Worm (Caenorhabditis elegans) whole organism, young adult: ENCODE results near the gene fbxb-45.

Experiments
- B0035.1 ChIP-seq: sonication (generic microtip); optimal IDR thresholded peaks from 2 replicates; lab custom pipeline; 2016; ENCODE audit warnings: missing genetic modification characterization, mild to moderate bottlenecking, missing compliant biosample characterization, missing genotype, missing genetic modification reagents
- B0261.1 ChIP-seq: sonication (generic microtip); optimal IDR thresholded peaks from 2 replicates; lab custom pipeline; 2016; ENCODE audit warnings: mild to moderate bottlenecking, missing genetic modification characterization, moderate library complexity, missing compliant biosample characterization
- B0336.3 ChIP-seq: fragments of 200-800 bp; sonication (Bioruptor generic); IDR thresholded peaks from 2 replicates; pipeline ENCODE4 v1.3.6; 2022; ENCODE audit warnings: missing genetic modification characterization, missing compliant biosample characterization
- F52B5.7 ChIP-seq: sonication (generic microtip); optimal IDR thresholded peaks from 2 replicates; lab custom pipeline; 2016; ENCODE audit warnings: mild to moderate bottlenecking, missing genetic modification characterization, missing compliant biosample characterization
- Y79H2A.3 ChIP-seq: fragments of 200-800 bp; sonication (Bioruptor generic); conservative IDR thresholded peaks from 2 replicates; pipeline ENCODE4 v1.3.6; 2022; ENCODE audit warnings: missing genetic modification reagents, missing genetic modification characterization, missing compliant biosample characterization
- Y95B8A.8 ChIP-seq: fragments of 200-800 bp; sonication (Bioruptor generic); IDR thresholded peaks from 2 replicates; pipeline ENCODE4 v1.3.6; 2022; ENCODE audit warnings: missing genetic modification reagents, missing genetic modification characterization, missing compliant biosample characterization
- ama-1 ChIP-seq, 3 experiments: fragments of 150-350 bp in 1 of 3; sonication (generic microtip) in 2 of 3; optimal IDR thresholded peaks; 2 replicates each; lab custom pipeline; 2014 to 2018; ENCODE audit warnings: missing biosample characterization in 2 of 3, missing genetic modification characterization in 2 of 3, missing genetic modification reagents in 2 of 3
- aptf-2 ChIP-seq: fragments of 200-800 bp; sonication (Bioruptor generic); conservative IDR thresholded peaks from 2 replicates; pipeline ENCODE4 v1.3.6; 2022; ENCODE audit warnings: missing genetic modification reagents, missing genetic modification characterization, missing compliant biosample characterization
- atf-7 ChIP-seq: sonication (generic microtip); optimal IDR thresholded peaks from 2 replicates; lab custom pipeline; 2017; ENCODE audit warnings: mild to moderate bottlenecking, missing genetic modification characterization, missing compliant biosample characterization
- ceh-27 ChIP-seq: fragments of 200-800 bp; sonication (Bioruptor generic); optimal IDR thresholded peaks from 2 replicates; lab custom pipeline; 2018; ENCODE audit warnings: mild to moderate bottlenecking, missing genetic modification characterization, moderate library complexity, missing compliant biosample characterization
- ceh-40 ChIP-seq: fragments of 200-800 bp; sonication (Bioruptor generic); IDR thresholded peaks from 2 replicates; pipeline ENCODE4 v1.3.6; 2022; ENCODE audit warnings: missing genetic modification characterization, missing compliant biosample characterization
- ceh-58 ChIP-seq: fragments of 200-800 bp; sonication (Bioruptor generic); IDR thresholded peaks from 2 replicates; pipeline ENCODE4 v1.3.6; 2022; ENCODE audit warnings: missing genetic modification characterization, missing compliant biosample characterization
- dpl-1 ChIP-seq: fragments of 150-350 bp; optimal IDR thresholded peaks from 2 replicates; lab custom pipeline; 2014; ENCODE audit warnings: missing biosample characterization, missing genetic modification reagents, missing genetic modification characterization
- efl-1 ChIP-seq: fragments of 150-350 bp; optimal IDR thresholded peaks from 2 replicates; lab custom pipeline; 2014; ENCODE audit warnings: missing biosample characterization, missing genetic modification reagents, missing genetic modification characterization
- ekl-4 ChIP-seq: fragments of 200-800 bp; sonication (Bioruptor generic); IDR thresholded peaks from 2 replicates; pipeline ENCODE4 v1.3.6; 2022; ENCODE audit warnings: missing genetic modification reagents, missing genetic modification characterization, missing compliant biosample characterization
- hlh-12 ChIP-seq: sonication (generic microtip); optimal IDR thresholded peaks from 2 replicates; lab custom pipeline; 2016; ENCODE audit warnings: missing genetic modification characterization, missing compliant biosample characterization
- hmg-1.2 ChIP-seq: fragments of 200-800 bp; sonication (Bioruptor generic); IDR thresholded peaks from 2 replicates; pipeline ENCODE4 v1.3.6; 2022; ENCODE audit warnings: missing genetic modification reagents, missing genetic modification characterization, missing compliant biosample characterization
- hmg-20 ChIP-seq: fragments of 200-800 bp; sonication (Bioruptor generic); IDR thresholded peaks from 2 replicates; pipeline ENCODE4 v1.3.6; 2022; ENCODE audit warnings: missing genetic modification reagents, missing genetic modification characterization, missing compliant biosample characterization
- lag-1 ChIP-seq: fragments of 200-800 bp; sonication (Bioruptor generic); IDR thresholded peaks from 2 replicates; pipeline ENCODE4 v1.3.6; 2022; ENCODE audit warnings: missing genetic modification reagents, missing genetic modification characterization, missing compliant biosample characterization
- lir-1 ChIP-seq: fragments of 200-800 bp; sonication (Bioruptor generic); conservative IDR thresholded peaks from 2 replicates; pipeline ENCODE4 v1.3.6; 2022; ENCODE audit warnings: missing genetic modification reagents, missing genetic modification characterization, missing compliant biosample characterization
- lsl-1 ChIP-seq: fragments of 200-800 bp; sonication (Bioruptor generic); optimal IDR thresholded peaks from 2 replicates; lab custom pipeline; 2018; ENCODE audit warnings: mild to moderate bottlenecking, missing genetic modification characterization, moderate library complexity, missing compliant biosample characterization
- madf-10 ChIP-seq: sonication (generic microtip); optimal IDR thresholded peaks from 2 replicates; lab custom pipeline; 2016; ENCODE audit warnings: mild to moderate bottlenecking, missing genetic modification characterization, missing compliant biosample characterization
- madf-3 ChIP-seq: fragments of 200-800 bp; sonication (Bioruptor generic); IDR thresholded peaks from 2 replicates; pipeline ENCODE4 v1.3.6; 2022; ENCODE audit warnings: missing genetic modification reagents, missing genetic modification characterization, missing compliant biosample characterization
- madf-6 ChIP-seq: fragments of 200-800 bp; sonication (Bioruptor generic); IDR thresholded peaks from 2 replicates; pipeline ENCODE4 v1.3.6; 2022; ENCODE audit warnings: missing genetic modification reagents, missing genetic modification characterization, missing compliant biosample characterization
- mel-28 ChIP-seq: sonication (generic microtip); optimal IDR thresholded peaks from 2 replicates; lab custom pipeline; 2016; ENCODE audit warnings: borderline replicate concordance, mild to moderate bottlenecking, missing genetic modification characterization, missing compliant biosample characterization
- mes-4 ChIP-seq: sonication (generic microtip); optimal IDR thresholded peaks from 2 replicates; lab custom pipeline; 2016; ENCODE audit warnings: missing genotype, missing genetic modification characterization, missing compliant biosample characterization
- nhr-90 ChIP-seq: sonication (generic microtip); optimal IDR thresholded peaks from 2 replicates; lab custom pipeline; 2016; ENCODE audit warnings: missing genotype, mild to moderate bottlenecking, missing genetic modification characterization, missing compliant biosample characterization
- pbrm-1 ChIP-seq: fragments of 200-800 bp; sonication (Bioruptor generic); IDR thresholded peaks from 2 replicates; pipeline ENCODE4 v1.3.6; 2022; ENCODE audit warnings: missing genetic modification reagents, missing genetic modification characterization, missing compliant biosample characterization
- rpc-1 ChIP-seq, 2 experiments: fragments of 150-350 bp in 1 of 2; sonication (generic microtip) in 1 of 2; optimal IDR thresholded peaks; 2 replicates each; lab custom pipeline; 2014 to 2018; ENCODE audit warnings: missing biosample characterization in 1 of 2, missing genetic modification characterization in 1 of 2, missing genetic modification reagents in 1 of 2, missing genotype in 1 of 2
- snpc-3.4 ChIP-seq: sonication (generic microtip); optimal IDR thresholded peaks from 2 replicates; lab custom pipeline; 2017; ENCODE audit warnings: missing genetic modification characterization, mild to moderate bottlenecking, missing compliant biosample characterization, antibody characterized with exemption, moderate library complexity, missing genotype, missing genetic modification reagents
- tbp1 ChIP-seq: fragments of 200-800 bp; sonication (Bioruptor generic); optimal IDR thresholded peaks from 2 replicates; lab custom pipeline; 2018; ENCODE audit warnings: mild to moderate bottlenecking, missing genetic modification characterization, missing compliant biosample characterization
- tlf-1 ChIP-seq: fragments of 200-800 bp; sonication (Bioruptor generic); optimal IDR thresholded peaks from 2 replicates; lab custom pipeline; 2018; ENCODE audit warnings: mild to moderate bottlenecking, missing genetic modification characterization, missing compliant biosample characterization
- ztf-22 ChIP-seq: fragments of 200-800 bp; sonication (Bioruptor generic); optimal IDR thresholded peaks from 2 replicates; lab custom pipeline; 2018; ENCODE audit warnings: mild to moderate bottlenecking, missing genetic modification characterization, moderate library complexity, missing compliant biosample characterization
- ztf-28 ChIP-seq: fragments of 200-800 bp; sonication (Bioruptor generic); IDR thresholded peaks from 2 replicates; pipeline ENCODE4 v1.3.6; 2022; ENCODE audit warnings: missing genetic modification reagents, missing genetic modification characterization, missing compliant biosample characterization
- ztf-3 ChIP-seq: fragments of 200-800 bp; sonication (Bioruptor generic); optimal IDR thresholded peaks from 2 replicates; lab custom pipeline; 2018; ENCODE audit warnings: mild to moderate bottlenecking, missing genetic modification characterization, missing compliant biosample characterization

fbxb-45 gene

DNA sequence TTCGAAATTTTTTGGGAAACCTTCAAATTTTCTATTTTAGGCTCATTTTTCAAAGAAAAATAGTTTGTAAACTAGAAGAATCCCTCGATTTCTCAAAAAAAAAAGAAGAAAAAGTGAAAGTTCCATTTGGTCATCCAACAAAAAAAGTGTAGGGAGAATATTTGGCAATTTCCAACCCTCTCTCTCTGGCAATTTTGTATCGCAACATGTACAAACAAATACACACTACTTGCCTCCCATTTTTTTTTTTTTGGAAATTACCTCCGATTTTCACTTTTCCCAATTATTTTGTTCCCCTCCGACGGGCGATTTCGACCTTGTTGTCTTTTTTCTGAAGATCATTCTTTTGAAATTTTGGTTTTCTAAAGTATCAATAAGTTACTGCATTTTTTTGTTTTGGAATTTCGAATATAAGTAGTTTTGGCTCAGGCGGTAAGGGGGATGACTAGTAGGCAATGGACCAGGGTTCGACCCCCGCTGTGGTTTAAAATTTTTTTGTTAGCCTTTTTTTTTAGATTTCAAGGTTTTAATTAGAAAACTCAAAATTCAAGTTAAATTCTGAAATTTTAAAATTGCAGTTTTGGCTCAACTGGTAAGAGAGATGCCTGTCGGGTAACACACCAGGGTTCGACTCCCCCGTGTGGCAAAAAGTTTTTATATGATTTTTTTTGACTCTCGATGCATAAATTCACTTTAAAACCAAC is 44.8 kb upstream of the fbxb-45 start:
- TF ChIP-seq snpc-3.4 (tag; lab: Kevin White, UChicago) (no peak), lir-1 (GFP tag; lab: Robert Waterston, UW) (no peak), lag-1 (no peak), F52B5.7 (tag; lab: Kevin White, UChicago) (no peak), Y95B8A.8 (GFP tag; lab: Robert Waterston, UW) (no peak), mel-28 (no peak), madf-3 (GFP tag; lab: Robert Waterston, UW) (no peak), atf-7 (tag; lab: Kevin White, UChicago) (no peak), hlh-12 (no peak), dpl-1 (GFP tag; lab: Kevin White, UChicago) (no peak), B0035.1 (tag; lab: Kevin White, UChicago) (no peak), madf-6 (GFP tag; lab: Robert Waterston, UW) (no peak), tlf-1 (GFP tag; lab: Kevin White, UChicago) (no peak), hmg-1.2 (GFP tag; lab: Robert Waterston, UW) (no peak), madf-10 (tag; lab: Kevin White, UChicago) (no peak), ama-1 (optimal IDR thresholded peaks at IDR 0.05; lab: Kevin White, UChicago) (no peak), ama-1 (GFP tag; optimal IDR thresholded peaks at IDR 0.05; lab: Kevin White, UChicago) (no peak), pbrm-1 (GFP tag; lab: Robert Waterston, UW) (no peak), B0261.1 (peak; percentile 21), aptf-2 (GFP tag; lab: Robert Waterston, UW) (no peak), tbp1 (peak; percentile 70), ztf-22 (GFP tag; lab: Kevin White, UChicago) (no peak), mes-4 (tag; lab: Kevin White, UChicago) (no peak), ceh-40 (GFP tag; lab: Robert Waterston, UW) (no peak), hmg-20 (no peak), efl-1 (no peak), rpc-1 (optimal IDR thresholded peaks at IDR 0.05; lab: Kevin White, UChicago) (peak; percentile 25), rpc-1 (tag; optimal IDR thresholded peaks at IDR 0.05; lab: Kevin White, UChicago) (peak; percentile 64)

- 0 out of 2 replicates have a peak, but pooled peaks have one; percentile 19 for TF ChIP-seq hmg-1.2 (GFP tag; lab: Robert Waterston, UW)
- TF ChIP-seq nhr-90: no peak
- peak; percentile 35 for TF ChIP-seq ceh-27 (GFP tag; lab: Kevin White, UChicago)
- TF ChIP-seq ztf-3: no peak
- no peak for TF ChIP-seq ekl-4
- no peak for TF ChIP-seq B0336.3 (GFP tag; lab: Robert Waterston, UW)
- TF ChIP-seq lsl-1 (GFP tag; lab: Kevin White, UChicago): no peak
Measured at ce11 chrII:1086479-1086878, 42.6 kb upstream of the fbxb-45 start.

DNA sequence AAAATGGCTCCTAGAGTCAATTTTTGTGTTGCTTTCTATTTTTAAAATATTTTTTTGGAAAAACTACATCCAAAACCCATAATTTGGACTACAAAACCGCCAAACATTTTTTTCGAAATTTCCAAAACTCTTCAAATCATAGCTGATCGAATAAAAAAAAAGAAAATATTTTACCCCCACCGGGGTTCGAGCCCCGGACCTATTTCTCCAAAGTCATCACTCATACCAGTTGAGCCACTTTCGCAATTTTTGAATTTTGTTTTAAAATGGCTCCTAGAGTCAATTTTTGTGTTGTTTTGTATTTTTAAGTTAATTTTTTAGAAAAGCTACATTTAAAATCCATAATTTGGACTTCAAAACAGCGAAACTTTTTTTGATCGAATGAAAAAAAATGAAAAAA is 41.7 kb upstream of the fbxb-45 start:
- no peak for TF ChIP-seq ztf-28 (GFP tag; lab: Robert Waterston, UW)
- TF ChIP-seq rpc-1 (optimal IDR thresholded peaks at IDR 0.05; lab: Kevin White, UChicago): no peak
- peak; percentile 59 for TF ChIP-seq rpc-1 (tag; optimal IDR thresholded peaks at IDR 0.05; lab: Kevin White, UChicago)
- TF ChIP-seq tbp1: peak; percentile 67
- no peak for TF ChIP-seq Y79H2A.3 (GFP tag; lab: Robert Waterston, UW)
- TF ChIP-seq ceh-58 (GFP tag; lab: Robert Waterston, UW): no peak
- TF ChIP-seq B0261.1: peak; percentile 11
